Worm (Caenorhabditis elegans) whole organism, late embryonic: Measurements from ENCODE around the gene W01A11.1.

Source experiments
- C08G9.2 ChIP-seq: sonication (generic microtip); optimal IDR thresholded peaks from 2 replicates; lab custom pipeline; 2016; ENCODE audit warnings: mild to moderate bottlenecking, missing genetic modification characterization, moderate library complexity, missing compliant biosample characterization
- C38D4.7 ChIP-seq: fragments of 200-800 bp; sonication (Bioruptor generic); optimal IDR thresholded peaks from 2 replicates; lab custom pipeline; 2018; ENCODE audit warnings: mild to moderate bottlenecking, missing genetic modification characterization, moderate library complexity, missing compliant biosample characterization
- F13H6.1 ChIP-seq: sonication (generic microtip); optimal IDR thresholded peaks from 2 replicates; lab custom pipeline; 2016; ENCODE audit warnings: missing genetic modification characterization, missing compliant biosample characterization
- K02D7.2 ChIP-seq: sonication (generic microtip); optimal IDR thresholded peaks from 2 replicates; lab custom pipeline; 2017; ENCODE audit warnings: mild to moderate bottlenecking, missing genetic modification characterization, missing compliant biosample characterization
- K09A11.1 ChIP-seq: sonication (generic microtip); optimal IDR thresholded peaks from 2 replicates; lab custom pipeline; 2017; ENCODE audit warnings: antibody characterized with exemption, mild to moderate bottlenecking, missing genetic modification characterization, missing compliant biosample characterization; ENCODE audit not compliant: insufficient read depth
- Y22D7AL.16 ChIP-seq: sonication (generic microtip); optimal IDR thresholded peaks from 2 replicates; lab custom pipeline; 2016; ENCODE audit warnings: missing genetic modification characterization, missing compliant biosample characterization
- ceh-18 ChIP-seq: sonication (generic microtip); optimal IDR thresholded peaks from 2 replicates; lab custom pipeline; 2016; ENCODE audit warnings: missing genetic modification characterization, missing compliant biosample characterization
- ceh-2 ChIP-seq: sonication (generic microtip); optimal IDR thresholded peaks from 2 replicates; lab custom pipeline; 2016; ENCODE audit warnings: missing genotype, missing genetic modification characterization, missing compliant biosample characterization
- ceh-31 ChIP-seq: sonication (generic microtip); optimal IDR thresholded peaks from 2 replicates; lab custom pipeline; 2016; ENCODE audit warnings: missing genetic modification characterization, missing compliant biosample characterization
- ceh-45 ChIP-seq: fragments of 200-800 bp; sonication (Bioruptor generic); IDR thresholded peaks from 2 replicates; pipeline ENCODE4 v1.3.6; 2022; ENCODE audit warnings: missing genetic modification reagents, missing genetic modification characterization, missing compliant biosample characterization
- ceh-48 ChIP-seq: sonication (generic microtip); optimal IDR thresholded peaks from 2 replicates; lab custom pipeline; 2016; ENCODE audit warnings: missing genetic modification characterization, inconsistent platforms, missing compliant biosample characterization
- ceh-6 ChIP-seq: fragments of 200-800 bp; sonication (Bioruptor generic); optimal IDR thresholded peaks from 2 replicates; lab custom pipeline; 2018; ENCODE audit warnings: mild to moderate bottlenecking, missing genetic modification characterization, missing compliant biosample characterization
- ceh-9 ChIP-seq: sonication (generic microtip); optimal IDR thresholded peaks from 2 replicates; lab custom pipeline; 2016; ENCODE audit warnings: mild to moderate bottlenecking, missing genetic modification characterization, inconsistent platforms, missing compliant biosample characterization
- che-1 ChIP-seq: sonication (generic microtip); optimal IDR thresholded peaks from 2 replicates; lab custom pipeline; 2016; ENCODE audit warnings: mild to moderate bottlenecking, missing genetic modification characterization, missing compliant biosample characterization
- dmd-4 ChIP-seq: sonication (generic microtip); optimal IDR thresholded peaks from 2 replicates; lab custom pipeline; 2016; ENCODE audit warnings: borderline replicate concordance, missing genetic modification characterization, missing compliant biosample characterization
- dve-1 ChIP-seq: sonication (generic microtip); optimal IDR thresholded peaks from 2 replicates; lab custom pipeline; 2017; ENCODE audit warnings: antibody characterized with exemption, mild to moderate bottlenecking, missing genetic modification characterization, missing compliant biosample characterization
- elt-4 ChIP-seq: sonication (generic microtip); optimal IDR thresholded peaks from 2 replicates; lab custom pipeline; 2016; ENCODE audit warnings: missing genetic modification characterization, missing compliant biosample characterization
- eyg-1 ChIP-seq: sonication (generic microtip); optimal IDR thresholded peaks from 2 replicates; lab custom pipeline; 2016; ENCODE audit warnings: missing genotype, missing genetic modification characterization, missing compliant biosample characterization
- fax-1 ChIP-seq: sonication (generic microtip); optimal IDR thresholded peaks from 2 replicates; lab custom pipeline; 2016; ENCODE audit warnings: missing genotype, missing genetic modification characterization, missing compliant biosample characterization
- gmeb-2 ChIP-seq: sonication (generic microtip); optimal IDR thresholded peaks from 2 replicates; lab custom pipeline; 2016; ENCODE audit warnings: missing genetic modification characterization, inconsistent platforms, missing compliant biosample characterization
- hlh-15 ChIP-seq: sonication (generic microtip); optimal IDR thresholded peaks from 2 replicates; lab custom pipeline; 2016; ENCODE audit warnings: missing genetic modification characterization, missing compliant biosample characterization
- hlh-30 ChIP-seq: sonication (generic microtip); optimal IDR thresholded peaks from 2 replicates; lab custom pipeline; 2017; ENCODE audit warnings: antibody characterized with exemption, missing genetic modification characterization, missing compliant biosample characterization; ENCODE audit not compliant: insufficient read depth
- hlh-6 ChIP-seq: sonication (generic microtip); optimal IDR thresholded peaks from 2 replicates; lab custom pipeline; 2016; ENCODE audit warnings: missing genotype, missing genetic modification characterization, missing compliant biosample characterization
- lim-6 ChIP-seq: sonication (generic microtip); optimal IDR thresholded peaks from 2 replicates; lab custom pipeline; 2016; ENCODE audit warnings: missing genetic modification characterization, missing compliant biosample characterization
- lin-11 ChIP-seq: fragments of 200-800 bp; sonication (Bioruptor generic); optimal IDR thresholded peaks from 2 replicates; lab custom pipeline; 2018; ENCODE audit warnings: mild to moderate bottlenecking, missing genetic modification characterization, missing compliant biosample characterization
- madf-2 ChIP-seq: sonication (generic microtip); optimal IDR thresholded peaks from 2 replicates; lab custom pipeline; 2017; ENCODE audit warnings: missing genetic modification characterization, missing compliant biosample characterization
- mec-3 ChIP-seq: sonication (generic microtip); optimal IDR thresholded peaks from 2 replicates; lab custom pipeline; 2016; ENCODE audit warnings: borderline replicate concordance, missing genetic modification characterization, missing compliant biosample characterization
- nhr-11 ChIP-seq: fragments of 150-350 bp; optimal IDR thresholded peaks from 2 replicates; lab custom pipeline; 2014; ENCODE audit warnings: missing biosample characterization, missing genetic modification characterization
- npax-4 ChIP-seq: sonication (generic microtip); optimal IDR thresholded peaks from 2 replicates; lab custom pipeline; 2016; ENCODE audit warnings: missing genetic modification characterization, missing compliant biosample characterization
- pax-1 ChIP-seq: fragments of 150-350 bp; optimal IDR thresholded peaks from 2 replicates; lab custom pipeline; 2014; ENCODE audit warnings: missing biosample characterization, missing genetic modification characterization
- pha-2 ChIP-seq: sonication (generic microtip); optimal IDR thresholded peaks from 2 replicates; lab custom pipeline; 2017; ENCODE audit warnings: mild to moderate bottlenecking, missing genetic modification characterization, missing compliant biosample characterization
- pha-4 ChIP-seq: fragments of 150-350 bp; optimal IDR thresholded peaks from 2 replicates; lab custom pipeline; 2018; ENCODE audit warnings: missing biosample characterization, missing genetic modification reagents, missing genetic modification characterization
- pqm-1 ChIP-seq: sonication (generic microtip); optimal IDR thresholded peaks from 2 replicates; lab custom pipeline; 2016; ENCODE audit warnings: missing genetic modification characterization, missing compliant biosample characterization
- ref-2 ChIP-seq: sonication (generic microtip); optimal IDR thresholded peaks from 2 replicates; lab custom pipeline; 2016; ENCODE audit warnings: missing genetic modification characterization, missing compliant biosample characterization
- rnt-1 ChIP-seq: sonication (generic microtip); optimal IDR thresholded peaks from 2 replicates; lab custom pipeline; 2016; ENCODE audit warnings: missing genetic modification characterization, missing compliant biosample characterization
- tbx-2 ChIP-seq: sonication (generic microtip); optimal IDR thresholded peaks from 2 replicates; lab custom pipeline; 2016; ENCODE audit warnings: missing genetic modification characterization, missing compliant biosample characterization
- ttx-3 ChIP-seq: sonication (generic microtip); optimal IDR thresholded peaks from 2 replicates; lab custom pipeline; 2016; ENCODE audit warnings: missing genetic modification reagents, missing genetic modification characterization, missing compliant biosample characterization
- unc-3 ChIP-seq, 2 experiments: fragments of 200-800 bp in 1 of 2; sonication (Bioruptor generic) in 1 of 2; sonication (generic microtip) in 1 of 2; conservative IDR thresholded peaks in 1 of 2; optimal IDR thresholded peaks in 1 of 2; 2 replicates each; pipeline versions ENCODE4 v1.3.6 to Lab custom; 2016 to 2022; ENCODE audit warnings: missing compliant biosample characterization in 2 of 2, missing genetic modification characterization in 2 of 2, missing genetic modification reagents in 1 of 2
- unc-42 ChIP-seq: sonication (generic microtip); optimal IDR thresholded peaks from 2 replicates; lab custom pipeline; 2016; ENCODE audit warnings: missing genotype, missing genetic modification characterization, missing compliant biosample characterization
- unc-55 ChIP-seq: sonication (generic microtip); optimal IDR thresholded peaks from 2 replicates; lab custom pipeline; 2017; ENCODE audit warnings: missing biosample characterization, missing genetic modification reagents, missing genetic modification characterization
- zip-5 ChIP-seq: sonication (generic microtip); optimal IDR thresholded peaks from 2 replicates; lab custom pipeline; 2016; ENCODE audit warnings: missing genetic modification characterization, missing compliant biosample characterization

The W01A11.1 gene

ce11 chrV:6505339-6505811, 6.4 kb downstream of the W01A11.1 start, which contains the start of gene W01A11.7:
Gene W01A11.7, minus strand, starts transcription at chrV:6505389.
- no peak for TF ChIP-seq lim-6 (tag; lab: Kevin White, UChicago)
- no peak for TF ChIP-seq pha-2 (tag; lab: Kevin White, UChicago)
- TF ChIP-seq dmd-4: no peak
- no peak for TF ChIP-seq K02D7.2
- no peak for TF ChIP-seq hlh-6 (tag; lab: Kevin White, UChicago)
- no peak for TF ChIP-seq zip-5 (tag; lab: Kevin White, UChicago)
- no peak for TF ChIP-seq unc-42
- no peak for TF ChIP-seq tbx-2 (tag; lab: Kevin White, UChicago)
- no peak for TF ChIP-seq ceh-2 (tag; lab: Kevin White, UChicago)
- no peak for TF ChIP-seq ceh-6 (GFP tag; lab: Kevin White, UChicago)
- no peak for TF ChIP-seq pqm-1
- TF ChIP-seq eyg-1 (tag; lab: Kevin White, UChicago): no peak
- no peak for TF ChIP-seq pax-1 (tag; lab: Kevin White, UChicago)
- no peak for TF ChIP-seq unc-55
- TF ChIP-seq ttx-3: no peak
- TF ChIP-seq lin-11 (tag; lab: Kevin White, UChicago): no peak

DNA sequence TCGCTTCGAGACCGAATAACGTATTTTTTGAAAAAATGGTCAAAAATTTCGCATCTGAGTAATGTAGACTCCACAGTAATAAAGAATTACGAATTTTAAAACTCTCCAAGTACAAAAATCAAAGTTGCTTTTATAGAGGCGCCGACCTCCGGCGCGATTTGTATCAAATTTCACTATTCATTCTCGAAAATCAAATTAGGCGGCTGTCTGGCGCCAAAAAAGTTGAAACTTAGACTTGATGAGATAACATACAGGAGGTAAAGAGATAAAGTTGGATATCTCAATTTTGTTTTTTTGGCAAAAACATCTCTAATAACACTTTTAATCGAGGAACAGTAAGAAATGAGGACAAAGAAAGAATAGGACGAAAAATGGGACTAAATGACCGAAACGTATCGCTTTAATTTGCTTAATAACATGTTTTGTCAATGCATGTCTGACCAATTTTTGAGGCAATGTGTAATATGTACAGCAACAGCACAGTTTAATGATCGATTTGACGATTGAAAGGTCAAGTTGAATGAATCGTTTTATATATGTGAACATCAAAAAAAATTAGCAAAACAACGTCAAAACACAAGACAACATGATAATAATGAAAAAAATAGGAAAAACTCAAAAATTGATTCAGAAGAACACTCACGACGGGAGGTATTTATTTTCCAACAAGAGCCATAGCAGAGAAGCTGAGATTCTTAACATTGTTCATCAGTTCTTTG, 7.4 kb downstream of the W01A11.1 start:
- TF ChIP-seq pqm-1 (no peak), ceh-2 (tag; lab: Kevin White, UChicago) (no peak), che-1 (no peak), K09A11.1 (tag; lab: Kevin White, UChicago) (no peak), ttx-3 (no peak), fax-1 (tag; lab: Kevin White, UChicago) (no peak), C38D4.7 (GFP tag; lab: Kevin White, UChicago) (no peak), nhr-11 (tag; lab: Kevin White, UChicago) (no peak), npax-4 (tag; lab: Kevin White, UChicago) (no peak), rnt-1 (tag; lab: Kevin White, UChicago) (no peak), F13H6.1 (tag; lab: Kevin White, UChicago) (no peak), hlh-30 (no peak), pha-4 (tag; lab: Kevin White, UChicago) (no peak), ceh-31 (tag; lab: Kevin White, UChicago) (no peak), pax-1 (tag; lab: Kevin White, UChicago) (no peak), tbx-2 (tag; lab: Kevin White, UChicago) (no peak), dve-1 (tag; lab: Kevin White, UChicago) (no peak), hlh-15 (no peak), gmeb-2 (tag; lab: Kevin White, UChicago) (no peak)

ce11 chrV:6508703-6509102, 9.7 kb downstream of the W01A11.1 start, which contains the start of gene ubh-3:
Gene ubh-3, minus strand, starts transcription at chrV:6508803.
- no peak for TF ChIP-seq hlh-30
- TF ChIP-seq Y22D7AL.16 (tag; lab: Kevin White, UChicago): no peak
- TF ChIP-seq ceh-48 (tag; lab: Kevin White, UChicago): no peak
- no peak for TF ChIP-seq eyg-1 (tag; lab: Kevin White, UChicago)
- TF ChIP-seq unc-3 (GFP tag; conservative IDR thresholded peaks at IDR 0.05; lab: Robert Waterston, UW): no peak
- no peak for TF ChIP-seq unc-3 (tag; optimal IDR thresholded peaks at IDR 0.05; lab: Kevin White, UChicago)
- no peak for TF ChIP-seq ref-2 (tag; lab: Kevin White, UChicago)
- TF ChIP-seq C08G9.2 (tag; lab: Kevin White, UChicago): no peak
- TF ChIP-seq npax-4 (tag; lab: Kevin White, UChicago): no peak

ce11 chrV:6509717-6510116, 10.7 kb downstream of the W01A11.1 start, which contains the start of gene ubh-2:
Gene ubh-2, minus strand, starts transcription at chrV:6509817.
- no peak for TF ChIP-seq dmd-4
- TF ChIP-seq madf-2 (tag; lab: Kevin White, UChicago): no peak
- no peak for TF ChIP-seq ceh-48 (tag; lab: Kevin White, UChicago)
- no peak for TF ChIP-seq ceh-18 (tag; lab: Kevin White, UChicago)
- no peak for TF ChIP-seq unc-42
- TF ChIP-seq ceh-6 (GFP tag; lab: Kevin White, UChicago): no peak
- no peak for TF ChIP-seq ref-2 (tag; lab: Kevin White, UChicago)
- TF ChIP-seq Y22D7AL.16 (tag; lab: Kevin White, UChicago): no peak
- no peak for TF ChIP-seq dve-1 (tag; lab: Kevin White, UChicago)
- TF ChIP-seq mec-3 (tag; lab: Kevin White, UChicago): no peak
- no peak for TF ChIP-seq che-1
- no peak for TF ChIP-seq ceh-45 (GFP tag; lab: Robert Waterston, UW)
- no peak for TF ChIP-seq npax-4 (tag; lab: Kevin White, UChicago)
- no peak for TF ChIP-seq elt-4 (tag; lab: Kevin White, UChicago)
- TF ChIP-seq ceh-9 (tag; lab: Kevin White, UChicago): no peak
- no peak for TF ChIP-seq lin-11 (tag; lab: Kevin White, UChicago)
- TF ChIP-seq pha-4 (tag; lab: Kevin White, UChicago): no peak
- TF ChIP-seq, all 69 proteins: peak for 0
